Worm (Caenorhabditis elegans): ENCODE data around the gene jbts-14.

The jbts-14 gene

ce11 chrX:8704830-8705229 lies 724 bp downstream of the jbts-14 start:
- no peak for TF ChIP-seq lin-35 (GFP tag; optimal IDR thresholded peaks at IDR 0.05)
- no peak for TF ChIP-seq lin-26 (GFP tag; IDR thresholded peaks at IDR 0.05)
- TF ChIP-seq mcd-1 (GFP tag; IDR thresholded peaks at IDR 0.05) = no peak
- TF ChIP-seq ekl-4 (GFP tag; IDR thresholded peaks at IDR 0.05) = no peak
- no peak for TF ChIP-seq cebp-2 (GFP tag; IDR thresholded peaks at IDR 0.05)
- TF ChIP-seq rpc-1 (optimal IDR thresholded peaks at IDR 0.05) = no peak
- no peak for TF ChIP-seq rpc-1 (tag; optimal IDR thresholded peaks at IDR 0.05)
- no peak for TF ChIP-seq ztf-28 (GFP tag; IDR thresholded peaks at IDR 0.05)
- no peak for TF ChIP-seq aptf-2 (GFP tag; conservative IDR thresholded peaks at IDR 0.05)
- TF ChIP-seq F33H1.4 (GFP tag; IDR thresholded peaks at IDR 0.05) = no peak
- TF ChIP-seq madf-6 (GFP tag; IDR thresholded peaks at IDR 0.05) = no peak
- no peak for TF ChIP-seq let-607 (tag; optimal IDR thresholded peaks at IDR 0.05)
- TF ChIP-seq rec-8 (tag; optimal IDR thresholded peaks at IDR 0.05) = no peak
- no peak for TF ChIP-seq Y79H2A.3 (GFP tag; conservative IDR thresholded peaks at IDR 0.05)
- no peak for TF ChIP-seq F57A8.1 (GFP tag; optimal IDR thresholded peaks at IDR 0.05)

- TF ChIP-seq fkh-3 (tag; optimal IDR thresholded peaks at IDR 0.05) (no peak), B0261.1 (tag; optimal IDR thresholded peaks at IDR 0.05) (no peak), tlf-1 (GFP tag; optimal IDR thresholded peaks at IDR 0.05) (no peak), snpc-1.3 (tag; optimal IDR thresholded peaks at IDR 0.05; ENCODE audit: insufficient read depth) (no peak), attf-6 (GFP tag; IDR thresholded peaks at IDR 0.05) (no peak), snpc-1.1 (tag; optimal IDR thresholded peaks at IDR 0.05; ENCODE audit: insufficient read depth) (no peak), Y53G8AR.9 (GFP tag; conservative IDR thresholded peaks at IDR 0.05) (no peak), hmg-20 (GFP tag; IDR thresholded peaks at IDR 0.05) (no peak)
These were observed 3.9 kb downstream of the jbts-14 start, which contains the start of gene F53A9.3 for ce11 chrX:8708053-8708452. F53A9.3 (plus strand) TSS chrX:8708353.

- TF ChIP-seq gei-17 (GFP tag; optimal IDR thresholded peaks at IDR 0.05) (no peak), F49E8.2 (tag; optimal IDR thresholded peaks at IDR 0.05; ENCODE audit: insufficient read depth) (no peak), sdz-38 (tag; optimal IDR thresholded peaks at IDR 0.05) (no peak), nfya-1 (tag; optimal IDR thresholded peaks at IDR 0.05; ENCODE audit: borderline replicate concordance, insufficient read depth) (no peak), rpc-1 (optimal IDR thresholded peaks at IDR 0.05) (no peak), rpc-1 (tag; optimal IDR thresholded peaks at IDR 0.05) (no peak), snpc-1.3 (tag; optimal IDR thresholded peaks at IDR 0.05; ENCODE audit: insufficient read depth) (no peak), attf-3 (GFP tag; conservative IDR thresholded peaks at IDR 0.05) (no peak), D2030.7 (GFP tag; IDR thresholded peaks at IDR 0.05) (no peak), F57C9.4 (tag; optimal IDR thresholded peaks at IDR 0.05) (no peak), Y95B8A.8 (GFP tag; IDR thresholded peaks at IDR 0.05) (no peak)
These were observed 5.3 kb downstream of the jbts-14 start, which contains the start of gene kreg-1 for ce11 chrX:8709424-8709823. kreg-1 (plus strand) TSS chrX:8709764.

ce11 chrX:8711141-8711645 lies 7.1 kb downstream of the jbts-14 start, which contains the start of gene F53A9.1:
F53A9.1 (plus strand) TSS chrX:8711595.
- peak; percentile 72 for TF ChIP-seq unc-62 (GFP tag; optimal IDR thresholded peaks at IDR 0.05)
- TF ChIP-seq chd-7 (tag; optimal IDR thresholded peaks at IDR 0.05) = no peak
